Worm (Caenorhabditis elegans): Measurements from ENCODE around the gene pmp-3.
A peak's percentile ranks its signal among the peaks of the same experiment; 100 is the strongest.

pmp-3 gene

ce11 chrV:14688097-14688912 lies 41.8 kb downstream of the pmp-3 start, which contains the start of gene C47E8.11 (continued):
- TF ChIP-seq F23B12.7 (tag; optimal IDR thresholded peaks at IDR 0.05; ENCODE audit: insufficient read depth): peak; percentile 44
- peak; percentile 46 for TF ChIP-seq ets-4 (GFP tag; optimal IDR thresholded peaks at IDR 0.05)
- peak; percentile 64 for TF ChIP-seq ZK185.1 (tag; optimal IDR thresholded peaks at IDR 0.05; ENCODE audit: poor library complexity, severe bottlenecking)
- peak; percentile 26 for TF ChIP-seq somi-1 (GFP tag; optimal IDR thresholded peaks at IDR 0.05)
- peak; percentile 86 for TF ChIP-seq B0336.3 (GFP tag; IDR thresholded peaks at IDR 0.05)
- peak; percentile 36; the same call in 1 of the 2 replicates for TF ChIP-seq F33H1.4 (GFP tag; IDR thresholded peaks at IDR 0.05)
- peak; percentile 84 for TF ChIP-seq madf-6 (GFP tag; IDR thresholded peaks at IDR 0.05)
- TF ChIP-seq tlf-1 (GFP tag; optimal IDR thresholded peaks at IDR 0.05): peak; percentile 78
- TF ChIP-seq rcor-1 (GFP tag; IDR thresholded peaks at IDR 0.05): peak; percentile 30
- peak; percentile 51 for TF ChIP-seq zfh-2 (GFP tag; conservative IDR thresholded peaks at IDR 0.05)
- peak; percentile 6; the same call in 1 of the 2 replicates for TF ChIP-seq lag-1 (GFP tag; IDR thresholded peaks at IDR 0.05)
- TF ChIP-seq mcd-1 (GFP tag; IDR thresholded peaks at IDR 0.05): peak; percentile 66
- TF ChIP-seq lin-35 (GFP tag; optimal IDR thresholded peaks at IDR 0.05): peak in 1 of 3 experiments; percentile 62
- no peak for TF ChIP-seq ztf-3 (GFP tag; optimal IDR thresholded peaks at IDR 0.05)
- peak; percentile 57 for TF ChIP-seq hmg-20 (GFP tag; IDR thresholded peaks at IDR 0.05)
- peak; percentile 85 for TF ChIP-seq F10E7.11 (tag; optimal IDR thresholded peaks at IDR 0.05)
- peak; percentile 50 for TF ChIP-seq zim-3 (tag; optimal IDR thresholded peaks at IDR 0.05)
- TF ChIP-seq nhr-27 (tag; optimal IDR thresholded peaks at IDR 0.05): no peak
- TF ChIP-seq attf-6 (GFP tag; IDR thresholded peaks at IDR 0.05): no peak; the same call in 1 of the 2 replicates
- no peak for TF ChIP-seq cebp-1 (GFP tag; IDR thresholded peaks at IDR 0.05)
- peak; percentile 69 for TF ChIP-seq cebp-1 (tag; optimal IDR thresholded peaks at IDR 0.05)
- no peak for TF ChIP-seq B0035.1 (tag; optimal IDR thresholded peaks at IDR 0.05)
- TF ChIP-seq F49E8.2 (tag; optimal IDR thresholded peaks at IDR 0.05; ENCODE audit: insufficient read depth): peak; percentile 94
- no peak for TF ChIP-seq snpc-1.1 (tag; optimal IDR thresholded peaks at IDR 0.05; ENCODE audit: insufficient read depth)
- peak; percentile 77; the same call in 1 of the 2 replicates for TF ChIP-seq ekl-4 (GFP tag; IDR thresholded peaks at IDR 0.05)
- TF ChIP-seq B0261.1 (tag; optimal IDR thresholded peaks at IDR 0.05): peak; percentile 6
- peak; percentile 26 for TF ChIP-seq attf-5 (GFP tag; optimal IDR thresholded peaks at IDR 0.05)
- TF ChIP-seq efl-1 (GFP tag; optimal IDR thresholded peaks at IDR 0.05): peak; percentile 19
- TF ChIP-seq lin-54 (GFP tag; optimal IDR thresholded peaks at IDR 0.05): peak; percentile 64
- TF ChIP-seq ama-1 (optimal IDR thresholded peaks at IDR 0.05): peak; percentile 92
- TF ChIP-seq ama-1 (GFP tag; optimal IDR thresholded peaks at IDR 0.05): peak; percentile 57 to 77
- no peak for TF ChIP-seq F55B11.4 (tag; optimal IDR thresholded peaks at IDR 0.05; ENCODE audit: borderline replicate concordance, insufficient read depth)
- 0 out of 2 replicates have a peak, but pooled peaks have one; percentile 40 for TF ChIP-seq cebp-2 (GFP tag; IDR thresholded peaks at IDR 0.05)
- TF ChIP-seq ztf-6 (GFP tag; IDR thresholded peaks at IDR 0.05): no peak
- TF ChIP-seq nfya-1 (tag; optimal IDR thresholded peaks at IDR 0.05; ENCODE audit: borderline replicate concordance, insufficient read depth): no peak
- TF ChIP-seq athp-1 (tag; optimal IDR thresholded peaks at IDR 0.05): peak; percentile 41
- TF ChIP-seq F57A8.1 (GFP tag; optimal IDR thresholded peaks at IDR 0.05): no peak
- TF ChIP-seq nfyb-1 (GFP tag; IDR thresholded peaks at IDR 0.05): peak; percentile 75
- peak; percentile 21 for TF ChIP-seq hrde-1 (tag; optimal IDR thresholded peaks at IDR 0.05; ENCODE audit: borderline replicate concordance)
- TF ChIP-seq ztf-22 (GFP tag; optimal IDR thresholded peaks at IDR 0.05): no peak
- TF ChIP-seq ceh-79 (tag; optimal IDR thresholded peaks at IDR 0.05): peak; percentile 80
- peak; percentile 7 for TF ChIP-seq T07F8.4 (tag; optimal IDR thresholded peaks at IDR 0.05)
- TF ChIP-seq D2030.7 (GFP tag; IDR thresholded peaks at IDR 0.05): peak; percentile 39; the same call in 1 of the 2 replicates
- TF ChIP-seq die-1 (tag; optimal IDR thresholded peaks at IDR 0.05): peak; percentile 40
- TF ChIP-seq atf-7 (tag; optimal IDR thresholded peaks at IDR 0.05): peak; percentile 34

Measured in whole organism, young adult.